Worm (Caenorhabditis elegans): ENCODE results near the gene C56E10.3.

Gene C56E10.3

DNA sequence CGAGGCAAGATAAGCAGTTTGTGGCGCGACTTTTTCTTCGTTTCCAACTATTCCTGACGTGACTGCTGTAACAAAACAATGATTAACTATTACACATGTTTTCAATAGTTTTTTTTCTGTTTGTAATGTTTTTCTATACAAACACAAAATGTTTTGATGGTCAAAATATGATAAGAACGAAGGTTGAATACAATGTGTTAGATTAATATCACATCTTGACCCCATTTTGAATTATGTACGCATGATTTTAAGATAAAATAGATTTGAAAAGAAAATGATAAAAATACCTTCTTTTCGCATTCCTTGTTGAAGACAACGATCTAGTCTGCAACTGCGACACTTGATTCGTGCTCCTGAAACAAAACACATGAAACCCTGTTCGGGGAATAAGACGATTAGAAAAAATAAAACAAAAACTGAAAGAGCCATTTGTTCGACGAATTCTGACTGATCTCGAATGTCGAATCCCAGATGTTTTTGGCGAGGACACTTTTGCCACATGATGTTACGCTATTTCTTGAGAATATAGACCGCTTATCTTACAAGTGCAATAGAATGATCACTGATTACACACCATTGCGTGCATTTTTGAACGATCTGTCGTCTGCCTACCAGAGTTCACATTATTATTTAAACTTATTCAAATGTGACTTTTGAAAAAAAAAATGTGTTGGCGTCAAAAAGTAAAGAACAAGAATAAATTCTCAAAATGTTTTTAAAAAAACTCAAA lies 19.8 kb downstream of the C56E10.3 start:
- TF ChIP-seq nhr-85 (tag) (no peak), unc-30 (tag; optimal IDR thresholded peaks at IDR 0.05) (no peak), dsc-1 (tag; optimal IDR thresholded peaks at IDR 0.05) (peak; percentile 46), hpl-2 (GFP tag; optimal IDR thresholded peaks at IDR 0.05) (no peak), nhr-90 (tag; optimal IDR thresholded peaks at IDR 0.05; ENCODE audit: poor library complexity) (peak; percentile 17), nhr-11 (tag; optimal IDR thresholded peaks at IDR 0.05) (no peak), nhr-237 (tag; optimal IDR thresholded peaks at IDR 0.05) (no peak), lin-35 (GFP tag; optimal IDR thresholded peaks at IDR 0.05) (peak in 1 of 2 experiments; percentile 23), ceh-90 (tag; optimal IDR thresholded peaks at IDR 0.05) (no peak), mdl-1 (tag; optimal IDR thresholded peaks at IDR 0.05) (peak in 1 of 2 experiments; percentile 1), nhr-71 (tag; optimal IDR thresholded peaks at IDR 0.05) (peak; percentile 42), elt-2 (tag; optimal IDR thresholded peaks at IDR 0.05) (peak; percentile 27), unc-86 (tag; optimal IDR thresholded peaks at IDR 0.05) (no peak), unc-62 (GFP tag; optimal IDR thresholded peaks at IDR 0.05) (no peak), mep-1 (tag; optimal IDR thresholded peaks at IDR 0.05) (no peak), nhr-20 (tag; optimal IDR thresholded peaks at IDR 0.05) (peak; percentile 16), fkh-8 (tag; optimal IDR thresholded peaks at IDR 0.05) (peak; percentile 12)

DNA sequence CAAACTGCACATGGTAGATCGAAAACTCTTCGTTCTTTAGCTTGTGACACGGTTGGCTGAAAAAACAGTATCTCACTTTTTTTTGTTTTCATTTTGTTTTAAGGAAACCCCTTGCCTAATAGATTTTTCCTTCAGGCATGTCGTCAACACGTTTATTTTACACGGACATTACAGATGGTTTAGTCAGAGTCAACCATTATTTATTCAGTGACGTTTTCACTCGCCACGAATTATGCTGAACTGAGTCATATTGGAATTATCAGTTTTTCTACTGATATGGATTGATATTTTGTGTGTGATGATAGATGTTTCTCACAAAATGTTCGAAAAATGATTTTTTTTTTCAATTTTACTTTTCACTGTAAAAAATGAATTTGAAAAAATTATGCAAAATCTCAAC lies 22.0 kb downstream of the C56E10.3 start:
- no peak for TF ChIP-seq dsc-1 (tag; optimal IDR thresholded peaks at IDR 0.05)
- TF ChIP-seq elt-2 (tag; optimal IDR thresholded peaks at IDR 0.05): peak; percentile 22

DNA sequence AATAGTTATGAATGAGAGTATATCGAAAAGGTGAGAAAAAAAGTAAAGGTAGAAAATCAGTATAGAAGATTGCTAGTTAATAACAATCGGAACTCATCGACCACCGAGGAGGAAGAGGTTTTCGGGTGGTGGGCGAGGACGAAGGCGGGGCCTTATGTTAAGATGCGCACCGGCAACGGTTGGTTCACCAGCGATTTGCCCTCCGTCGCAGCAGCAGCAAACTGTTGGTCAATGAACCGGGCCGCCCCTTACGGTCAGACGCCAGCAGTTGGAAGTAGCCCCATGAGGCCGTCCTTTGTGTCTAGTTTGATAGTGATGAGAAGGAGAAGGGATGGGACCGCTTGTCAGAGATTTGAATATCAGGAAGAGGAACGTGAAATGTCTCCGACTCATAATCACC lies 23.5 kb downstream of the C56E10.3 start, which contains the start of gene nhr-137:
Gene nhr-137 (minus strand): TSS at position 101 of the 400 bp plus-strand sequence.
- TF ChIP-seq efl-1 (optimal IDR thresholded peaks at IDR 0.05): no peak
- TF ChIP-seq efl-1 (GFP tag; optimal IDR thresholded peaks at IDR 0.05 in 1 of 2): peak in 1 of 2 experiments; percentile 37
- no peak for TF ChIP-seq nhr-47 (tag; optimal IDR thresholded peaks at IDR 0.05)

DNA sequence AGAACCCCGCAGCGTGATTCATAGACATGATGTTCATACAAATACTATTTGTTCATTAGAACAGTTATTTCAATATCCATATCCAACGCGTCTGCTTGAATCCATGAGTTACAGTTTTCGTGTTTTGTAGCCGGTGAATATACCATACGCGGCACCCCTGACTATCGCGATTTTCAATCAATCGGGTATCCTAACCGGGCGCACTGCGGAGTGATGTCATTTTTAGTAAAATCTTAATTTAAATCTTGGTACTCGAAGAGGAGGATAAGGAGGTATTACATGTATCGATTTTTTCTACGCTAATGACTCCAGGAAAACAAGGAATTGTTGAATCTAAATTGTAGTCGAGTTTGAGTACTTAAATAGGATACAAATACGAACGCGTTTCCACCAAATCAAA lies 23.9 kb downstream of the C56E10.3 start:
- TF ChIP-seq nhr-85 (tag): peak; percentile 83
- TF ChIP-seq blmp-1 (tag; optimal IDR thresholded peaks at IDR 0.05): peak; percentile 12
- TF ChIP-seq isw-1 (GFP tag; IDR thresholded peaks at IDR 0.05): no peak
- no peak for TF ChIP-seq C16A3.4 (tag; optimal IDR thresholded peaks at IDR 0.05)
- TF ChIP-seq fkh-8 (tag; optimal IDR thresholded peaks at IDR 0.05): no peak

DNA sequence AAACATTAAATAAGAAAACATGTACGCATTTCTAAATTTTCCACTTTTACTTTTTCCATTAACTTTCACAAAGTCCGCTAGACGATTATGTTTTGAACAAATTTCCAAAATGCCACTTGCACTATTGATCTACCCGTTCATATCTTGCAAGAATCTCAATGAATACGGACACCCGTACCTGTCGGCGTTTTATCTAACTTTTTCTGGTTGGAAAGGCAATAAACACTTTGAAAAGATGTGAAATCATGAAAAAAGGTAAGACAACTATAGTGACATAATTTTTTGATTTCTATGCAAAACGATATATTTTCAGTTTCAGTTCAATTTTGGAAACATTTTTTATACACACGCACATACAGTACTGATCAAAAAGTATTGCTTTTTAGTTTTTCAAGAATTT lies 26.3 kb downstream of the C56E10.3 start:
- TF ChIP-seq egl-27 (tag; optimal IDR thresholded peaks at IDR 0.05) (no peak), lin-39 (tag; optimal IDR thresholded peaks at IDR 0.05) (no peak), efl-1 (optimal IDR thresholded peaks at IDR 0.05) (no peak), efl-1 (GFP tag; optimal IDR thresholded peaks at IDR 0.05 in 1 of 2) (peak in 1 of 2 experiments; percentile 6), lin-14 (GFP tag; optimal IDR thresholded peaks at IDR 0.05) (peak; percentile 17), aly-2 (tag; optimal IDR thresholded peaks at IDR 0.05) (no peak), nhr-85 (tag) (peak; percentile 48), blmp-1 (tag; optimal IDR thresholded peaks at IDR 0.05) (peak; percentile 44)

DNA sequence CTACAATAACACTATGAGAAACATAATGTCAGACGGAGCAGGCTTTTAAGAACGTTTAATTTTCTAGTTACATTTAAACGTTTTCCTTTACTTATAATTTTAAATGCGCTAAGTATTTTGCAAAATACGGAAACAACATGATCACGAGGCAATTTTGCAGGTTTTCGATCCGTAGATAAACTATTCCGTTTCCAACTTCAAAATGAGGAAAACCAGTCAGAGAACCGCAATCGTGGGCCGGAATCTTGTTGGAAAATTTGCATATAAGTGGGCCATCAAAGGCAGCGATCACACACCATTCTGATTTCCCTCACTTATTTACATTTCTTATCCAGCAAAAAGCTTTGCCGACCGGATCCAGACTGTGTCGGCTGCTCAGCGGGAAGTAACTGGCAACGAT lies 27.1 kb downstream of the C56E10.3 start, which contains the start of gene col-172:
Gene col-172 (plus strand): TSS at position 301 of the 400 bp plus-strand sequence.
- TF ChIP-seq unc-130 (tag; optimal IDR thresholded peaks at IDR 0.05): no peak
- no peak for TF ChIP-seq irx-1 (tag; optimal IDR thresholded peaks at IDR 0.05)
- no peak for TF ChIP-seq isw-1 (GFP tag; IDR thresholded peaks at IDR 0.05)
- no peak for TF ChIP-seq lin-15B (tag; optimal IDR thresholded peaks at IDR 0.05)
- no peak for TF ChIP-seq blmp-1 (tag; optimal IDR thresholded peaks at IDR 0.05)
- TF ChIP-seq unc-62 (GFP tag; optimal IDR thresholded peaks at IDR 0.05): no peak
